Worm (Caenorhabditis elegans) whole organism, young adult: ENCODE results near the gene T23F6.3.

Source experiments
- B0261.1 ChIP-seq: sonication (generic microtip); optimal IDR thresholded peaks from 2 replicates; lab custom pipeline; 2016; ENCODE audit warnings: mild to moderate bottlenecking, missing genetic modification characterization, moderate library complexity, missing compliant biosample characterization
- F22D6.2 ChIP-seq: sonication (generic microtip); optimal IDR thresholded peaks from 2 replicates; lab custom pipeline; 2016; ENCODE audit warnings: mild to moderate bottlenecking, missing genetic modification characterization, missing compliant biosample characterization
- F23B12.7 ChIP-seq: sonication (generic microtip); optimal IDR thresholded peaks from 2 replicates; lab custom pipeline; 2017; ENCODE audit warnings: missing genetic modification characterization, mild to moderate bottlenecking, missing compliant biosample characterization, antibody characterized with exemption, moderate library complexity; ENCODE audit not compliant: insufficient read depth
- F37B4.10 ChIP-seq: fragments of 200-800 bp; sonication (Bioruptor generic); IDR thresholded peaks from 2 replicates; pipeline ENCODE4 v1.3.6; 2022; ENCODE audit warnings: missing genetic modification characterization, missing compliant biosample characterization
- F39B2.1 ChIP-seq: fragments of 200-800 bp; sonication (Bioruptor generic); IDR thresholded peaks from 2 replicates; pipeline ENCODE4 v1.3.6; 2022; ENCODE audit warnings: missing genetic modification reagents, missing genetic modification characterization, missing compliant biosample characterization
- Y56A3A.18 ChIP-seq: fragments of 200-800 bp; sonication (Bioruptor generic); IDR thresholded peaks from 2 replicates; pipeline ENCODE4 v1.3.6; 2022; ENCODE audit warnings: missing genetic modification reagents, missing genetic modification characterization, missing compliant biosample characterization
- ZK185.1 ChIP-seq: sonication (generic microtip); optimal IDR thresholded peaks from 2 replicates; lab custom pipeline; 2016; ENCODE audit warnings: mild to moderate bottlenecking, missing genetic modification characterization, missing compliant biosample characterization; ENCODE audit not compliant: poor library complexity, severe bottlenecking
- akir-1 ChIP-seq: fragments of 200-800 bp; sonication (Bioruptor generic); optimal IDR thresholded peaks from 2 replicates; lab custom pipeline; 2018; ENCODE audit warnings: mild to moderate bottlenecking, missing genetic modification characterization, moderate library complexity, missing compliant biosample characterization
- ama-1 ChIP-seq, 3 experiments: fragments of 150-350 bp in 1 of 3; sonication (generic microtip) in 2 of 3; optimal IDR thresholded peaks; 2 replicates each; lab custom pipeline; 2014 to 2018; ENCODE audit warnings: missing biosample characterization in 2 of 3, missing genetic modification characterization in 2 of 3, missing genetic modification reagents in 2 of 3
- athp-1 ChIP-seq: sonication (generic microtip); optimal IDR thresholded peaks from 2 replicates; lab custom pipeline; 2017; ENCODE audit warnings: mild to moderate bottlenecking, missing genetic modification characterization, missing compliant biosample characterization
- bed-2 ChIP-seq: fragments of 200-800 bp; sonication (Bioruptor generic); IDR thresholded peaks from 2 replicates; pipeline ENCODE4 v1.3.6; 2022; ENCODE audit warnings: missing genetic modification reagents, missing genetic modification characterization, missing compliant biosample characterization
- ccch-3 ChIP-seq: fragments of 200-800 bp; sonication (Bioruptor generic); optimal IDR thresholded peaks from 2 replicates; lab custom pipeline; 2018; ENCODE audit warnings: mild to moderate bottlenecking, missing genetic modification characterization, missing compliant biosample characterization
- ceh-58 ChIP-seq: fragments of 200-800 bp; sonication (Bioruptor generic); IDR thresholded peaks from 2 replicates; pipeline ENCODE4 v1.3.6; 2022; ENCODE audit warnings: missing genetic modification characterization, missing compliant biosample characterization
- egrh-3 ChIP-seq: fragments of 200-800 bp; sonication (Bioruptor generic); IDR thresholded peaks from 2 replicates; pipeline ENCODE4 v1.3.6; 2022; ENCODE audit warnings: missing genetic modification reagents, missing genetic modification characterization, missing compliant biosample characterization
- ets-4 ChIP-seq: fragments of 200-800 bp; sonication (Bioruptor generic); optimal IDR thresholded peaks from 2 replicates; lab custom pipeline; 2018; ENCODE audit warnings: mild to moderate bottlenecking, missing genetic modification characterization, missing compliant biosample characterization
- him-1 ChIP-seq: sonication (generic microtip); optimal IDR thresholded peaks from 2 replicates; lab custom pipeline; 2016; ENCODE audit warnings: missing genotype, missing genetic modification reagents, missing genetic modification characterization, missing compliant biosample characterization
- hlh-12 ChIP-seq: sonication (generic microtip); optimal IDR thresholded peaks from 2 replicates; lab custom pipeline; 2016; ENCODE audit warnings: missing genetic modification characterization, missing compliant biosample characterization
- hlh-26 ChIP-seq: fragments of 200-800 bp; sonication (Bioruptor generic); conservative IDR thresholded peaks from 2 replicates; pipeline ENCODE4 v1.3.6; 2022; ENCODE audit warnings: missing genetic modification reagents, missing genetic modification characterization, missing compliant biosample characterization
- hrde-1 ChIP-seq: sonication (generic microtip); optimal IDR thresholded peaks from 2 replicates; lab custom pipeline; 2016; ENCODE audit warnings: missing genetic modification characterization, mild to moderate bottlenecking, missing compliant biosample characterization, moderate library complexity, missing genotype, missing genetic modification reagents, borderline replicate concordance
- hsf-1 ChIP-seq: fragments of 200-800 bp; sonication (Bioruptor generic); IDR thresholded peaks from 2 replicates; pipeline ENCODE4 v1.3.6; 2022; ENCODE audit warnings: missing genetic modification reagents, missing genetic modification characterization, missing compliant biosample characterization
- madf-10 ChIP-seq: sonication (generic microtip); optimal IDR thresholded peaks from 2 replicates; lab custom pipeline; 2016; ENCODE audit warnings: mild to moderate bottlenecking, missing genetic modification characterization, missing compliant biosample characterization
- nfya-1 ChIP-seq: sonication (generic microtip); optimal IDR thresholded peaks from 2 replicates; lab custom pipeline; 2017; ENCODE audit warnings: antibody characterized with exemption, missing compliant biosample characterization, missing genetic modification characterization, borderline replicate concordance; ENCODE audit not compliant: insufficient read depth
- nfyb-1 ChIP-seq: fragments of 200-800 bp; sonication (Bioruptor generic); IDR thresholded peaks from 2 replicates; pipeline ENCODE4 v1.3.6; 2022; ENCODE audit warnings: missing genetic modification reagents, missing genetic modification characterization, missing compliant biosample characterization
- nhr-80 ChIP-seq: sonication (generic microtip); optimal IDR thresholded peaks from 2 replicates; lab custom pipeline; 2016; ENCODE audit warnings: missing genetic modification characterization, missing compliant biosample characterization
- rec-8 ChIP-seq, 2 experiments: sonication (generic microtip); optimal IDR thresholded peaks; 2 replicates each; lab custom pipeline; 2016; ENCODE audit warnings: mild to moderate bottlenecking in 2 of 2, missing genetic modification characterization in 2 of 2, missing genetic modification reagents in 2 of 2, missing genotype in 2 of 2, missing biosample characterization in 1 of 2, missing compliant biosample characterization in 1 of 2, moderate library complexity in 1 of 2
- sea-2 ChIP-seq: fragments of 200-800 bp; sonication (Bioruptor generic); IDR thresholded peaks from 2 replicates; pipeline ENCODE4 v1.3.6; 2022; ENCODE audit warnings: missing genetic modification characterization, missing compliant biosample characterization
- sptf-2 ChIP-seq: fragments of 200-800 bp; sonication (Bioruptor generic); optimal IDR thresholded peaks from 2 replicates; lab custom pipeline; 2018; ENCODE audit warnings: mild to moderate bottlenecking, missing genetic modification characterization, missing compliant biosample characterization
- tlf-1 ChIP-seq: fragments of 200-800 bp; sonication (Bioruptor generic); optimal IDR thresholded peaks from 2 replicates; lab custom pipeline; 2018; ENCODE audit warnings: mild to moderate bottlenecking, missing genetic modification characterization, missing compliant biosample characterization
- unc-130 ChIP-seq: sonication (generic microtip); optimal IDR thresholded peaks from 2 replicates; lab custom pipeline; 2016; ENCODE audit warnings: missing genetic modification reagents, missing genetic modification characterization, missing compliant biosample characterization
- unc-62 ChIP-seq: fragments of 150-350 bp; optimal IDR thresholded peaks from 2 replicates; lab custom pipeline; 2014; ENCODE audit warnings: missing biosample characterization, missing genetic modification reagents, missing genetic modification characterization
- zfh-2 ChIP-seq: fragments of 200-800 bp; sonication (Bioruptor generic); conservative IDR thresholded peaks from 2 replicates; pipeline ENCODE4 v1.3.6; 2022; ENCODE audit warnings: missing genetic modification reagents, missing genetic modification characterization, missing compliant biosample characterization
- ztf-22 ChIP-seq: fragments of 200-800 bp; sonication (Bioruptor generic); optimal IDR thresholded peaks from 2 replicates; lab custom pipeline; 2018; ENCODE audit warnings: mild to moderate bottlenecking, missing genetic modification characterization, moderate library complexity, missing compliant biosample characterization
- ztf-6 ChIP-seq: fragments of 200-800 bp; sonication (Bioruptor generic); IDR thresholded peaks from 2 replicates; pipeline ENCODE4 v1.3.6; 2022; ENCODE audit warnings: missing genetic modification reagents, missing genetic modification characterization, missing compliant biosample characterization

The T23F6.3 gene

DNA sequence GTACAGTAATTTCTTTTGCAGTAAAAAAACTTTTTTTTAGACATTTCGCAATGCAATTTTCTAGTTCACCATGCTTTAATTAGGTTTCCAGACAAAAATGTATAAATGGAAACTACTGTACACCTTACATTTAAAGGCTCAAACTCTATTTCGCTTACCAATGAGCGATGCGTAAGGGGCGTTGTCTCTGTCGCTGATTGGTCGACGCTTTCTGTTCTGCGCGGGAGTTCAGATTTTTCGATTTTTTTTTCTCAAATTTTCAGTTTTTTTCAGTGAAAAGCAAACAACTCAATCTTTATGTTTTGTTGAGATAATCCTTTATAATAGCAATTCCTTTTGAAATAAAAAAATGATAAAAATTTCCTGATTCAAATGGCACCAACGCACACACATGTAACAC is 29.6 kb upstream of the T23F6.3 start:
- peak; percentile 82 for TF ChIP-seq nfyb-1 (GFP tag; lab: Robert Waterston, UW)
- TF ChIP-seq ama-1 (optimal IDR thresholded peaks at IDR 0.05; lab: Kevin White, UChicago), result no peak
- peak in 1 of 2 experiments; percentile 38 for TF ChIP-seq ama-1 (GFP tag; optimal IDR thresholded peaks at IDR 0.05; lab: Kevin White, UChicago)
- no peak for TF ChIP-seq rec-8 (tag; optimal IDR thresholded peaks at IDR 0.05; lab: Kevin White, UChicago)
- TF ChIP-seq hrde-1 (tag; lab: Kevin White, UChicago), result no peak
- TF ChIP-seq sptf-2 (GFP tag; lab: Kevin White, UChicago), result no peak

DNA sequence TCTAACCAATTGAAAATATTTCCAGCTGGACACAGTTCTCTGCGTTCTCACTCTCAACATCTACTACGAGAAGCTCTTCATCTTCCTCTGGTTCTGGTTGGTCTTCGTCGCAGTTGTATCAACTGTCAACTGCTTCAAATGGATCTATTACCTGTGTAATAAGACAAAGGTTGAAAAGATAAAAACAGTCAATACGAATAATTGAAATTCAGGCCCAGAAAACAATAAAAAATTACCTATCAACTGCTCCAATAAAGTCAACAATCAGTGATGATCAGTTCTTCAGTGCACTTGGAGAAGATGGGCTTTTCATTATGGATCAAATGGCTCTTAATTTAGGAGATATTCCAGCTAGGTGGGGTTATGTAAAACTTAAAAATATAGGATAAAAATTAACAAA is 24.2 kb upstream of the T23F6.3 start:
- TF ChIP-seq ztf-6 (GFP tag; lab: Robert Waterston, UW) (no peak), rec-8 (tag; optimal IDR thresholded peaks at IDR 0.05; lab: Kevin White, UChicago) (no peak), unc-62 (GFP tag; lab: Kevin White, UChicago) (no peak), bed-2 (GFP tag; lab: Robert Waterston, UW) (no peak), ztf-22 (GFP tag; lab: Kevin White, UChicago) (no peak), unc-130 (GFP tag; lab: Kevin White, UChicago) (no peak), F39B2.1 (no peak)
- TF ChIP-seq, all 124 proteins: peak for 0

DNA sequence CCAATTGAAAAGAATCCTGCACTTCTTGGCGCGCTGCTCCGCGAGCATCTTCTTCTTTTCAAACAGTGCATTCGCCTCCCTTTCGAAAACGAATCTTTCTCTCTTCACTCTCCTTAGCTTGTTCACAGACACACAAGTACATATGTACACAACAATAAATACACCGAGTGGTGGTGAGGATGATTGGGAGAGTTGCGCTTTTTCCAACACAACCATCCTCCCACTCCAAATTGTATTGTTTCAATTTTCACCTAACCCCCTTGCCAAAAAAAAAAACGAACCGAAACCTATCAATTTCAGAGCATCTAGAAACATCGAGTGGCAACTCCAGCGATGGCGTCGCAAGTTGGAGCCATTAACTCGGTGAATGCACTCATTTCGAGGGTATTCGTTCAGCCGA is 21.7 kb upstream of the T23F6.3 start, which contains the start of gene inx-6:
Gene inx-6 (plus strand): TSS at position 301 of the 400 bp plus-strand sequence.
- TF ChIP-seq sptf-2 (GFP tag; lab: Kevin White, UChicago) (no peak), nhr-80 (tag; lab: Kevin White, UChicago) (no peak), hlh-26 (GFP tag; lab: Robert Waterston, UW) (no peak), ets-4 (no peak), ZK185.1 (tag; lab: Kevin White, UChicago) (no peak)

DNA sequence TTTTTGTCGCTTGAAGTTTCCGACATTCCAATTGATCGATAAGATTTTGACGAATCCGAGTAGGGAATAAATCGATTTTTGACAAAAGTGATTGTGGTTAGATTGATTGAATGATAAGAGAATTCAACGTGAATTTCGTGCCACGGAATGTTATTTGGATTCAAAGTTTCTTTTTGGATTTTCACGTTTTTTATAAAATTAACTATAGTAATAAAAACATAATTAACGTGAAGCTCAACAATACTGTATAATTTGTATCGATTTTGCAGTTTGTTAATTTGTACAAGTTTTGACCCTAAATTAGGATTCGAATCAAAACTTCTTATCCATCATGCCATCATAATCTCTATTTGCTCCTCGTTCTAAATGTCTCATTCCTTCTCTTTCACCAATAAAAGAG is 20.2 kb upstream of the T23F6.3 start, which contains the start of gene C36H8.1:
Gene C36H8.1 (minus strand): TSS at position 101 of the 400 bp plus-strand sequence.
- TF ChIP-seq madf-10 (no peak), B0261.1 (no peak), ama-1 (optimal IDR thresholded peaks at IDR 0.05; lab: Kevin White, UChicago) (no peak), ama-1 (GFP tag; optimal IDR thresholded peaks at IDR 0.05; lab: Kevin White, UChicago) (no peak), ztf-22 (GFP tag; lab: Kevin White, UChicago) (no peak), F23B12.7 (tag; lab: Kevin White, UChicago) (no peak), hlh-26 (GFP tag; lab: Robert Waterston, UW) (no peak), tlf-1 (GFP tag; lab: Kevin White, UChicago) (no peak)

DNA sequence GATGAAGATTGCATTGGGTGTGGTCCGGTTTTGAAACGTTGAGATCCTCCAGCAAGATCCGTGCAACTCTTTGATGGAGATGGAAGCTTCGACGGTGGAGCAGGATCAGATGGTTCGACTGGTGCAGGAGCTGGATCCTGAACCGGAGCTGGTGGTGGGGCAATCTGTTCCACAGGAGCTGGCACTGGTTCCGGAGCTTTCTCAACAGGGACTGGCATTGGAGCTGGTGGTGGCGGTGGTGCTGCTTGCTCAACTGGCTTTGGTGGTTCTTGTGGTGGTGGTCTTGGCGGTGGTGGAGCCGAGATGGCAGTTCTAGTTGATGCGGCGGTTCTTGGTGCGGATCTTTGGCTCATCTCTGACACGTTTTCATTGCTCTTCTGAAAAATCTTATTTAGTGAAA is 19.1 kb upstream of the T23F6.3 start:
- TF ChIP-seq him-1 (tag; lab: Kevin White, UChicago) (no peak), egrh-3 (GFP tag; lab: Robert Waterston, UW) (peak; percentile 46; the same call in 1 of the 2 replicates), ztf-6 (GFP tag; lab: Robert Waterston, UW) (no peak), zfh-2 (peak; percentile 82), hsf-1 (GFP tag; lab: Robert Waterston, UW) (no peak), ceh-58 (GFP tag; lab: Robert Waterston, UW) (no peak), nfya-1 (no peak), hlh-12 (tag; lab: Kevin White, UChicago) (no peak), hrde-1 (tag; lab: Kevin White, UChicago) (no peak), ccch-3 (GFP tag; lab: Kevin White, UChicago) (no peak), Y56A3A.18 (GFP tag; lab: Robert Waterston, UW) (no peak), F37B4.10 (GFP tag; lab: Robert Waterston, UW) (0 out of 2 replicates have a peak, but pooled peaks have one; percentile 30), F22D6.2 (no peak), athp-1 (tag; lab: Kevin White, UChicago) (no peak), sea-2 (GFP tag; lab: Robert Waterston, UW) (no peak), akir-1 (GFP tag; lab: Kevin White, UChicago) (no peak)
- TF ChIP-seq, all 124 proteins: peak for 3
